Worm (Caenorhabditis elegans) whole organism, L4 larva: Measurements from ENCODE around the gene ZK688.1.

Source experiments
- Y105C5A.15 ChIP-seq: fragments of 200-800 bp; sonication (Bioruptor generic); IDR thresholded peaks from 2 replicates; pipeline ENCODE4 v1.3.6; 2022; ENCODE audit warnings: missing genetic modification characterization, missing compliant biosample characterization
- ama-1 ChIP-seq: fragments of 150-350 bp; optimal IDR thresholded peaks from 2 replicates; lab custom pipeline; 2014; ENCODE audit warnings: inconsistent platforms, mixed read lengths
- egl-27 ChIP-seq: sonication (generic microtip); optimal IDR thresholded peaks from 3 replicates; lab custom pipeline; 2017; ENCODE audit warnings: missing biosample characterization, missing genetic modification reagents, missing genetic modification characterization
- lin-15B ChIP-seq: fragments of 150-350 bp; sonication (generic microtip); optimal IDR thresholded peaks from 3 replicates; lab custom pipeline; 2014; ENCODE audit warnings: missing biosample characterization, missing genetic modification characterization
- madf-5 ChIP-seq, 2 experiments: fragments of 200-800 bp; sonication (Bioruptor generic); IDR thresholded peaks; 2 replicates each; pipeline ENCODE4 v1.3.6; 2022; ENCODE audit warnings: missing compliant biosample characterization in 2 of 2, missing genetic modification characterization in 2 of 2
- mep-1 ChIP-seq: fragments of 150-350 bp; sonication (generic microtip); optimal IDR thresholded peaks from 3 replicates; lab custom pipeline; 2014; ENCODE audit warnings: missing biosample characterization, missing genetic modification characterization
- mxl-2 ChIP-seq: fragments of 200-800 bp; sonication (Bioruptor generic); conservative IDR thresholded peaks from 2 replicates; pipeline ENCODE4 v1.3.6; 2022; ENCODE audit warnings: missing genetic modification reagents, missing genetic modification characterization, missing compliant biosample characterization
- nhr-25 ChIP-seq: sonication (generic microtip); optimal IDR thresholded peaks from 2 replicates; lab custom pipeline; 2017; ENCODE audit warnings: missing genetic modification characterization, mild to moderate bottlenecking, missing compliant biosample characterization, antibody characterized with exemption, moderate library complexity, borderline replicate concordance; ENCODE audit not compliant: insufficient read depth
- nhr-41 ChIP-seq: fragments of 200-800 bp; sonication (Bioruptor generic); IDR thresholded peaks from 2 replicates; pipeline ENCODE4 v1.3.6; 2022; ENCODE audit warnings: missing genetic modification reagents, missing genetic modification characterization, missing compliant biosample characterization
- nhr-76 ChIP-seq: fragments of 150-350 bp; optimal IDR thresholded peaks from 2 replicates; lab custom pipeline; 2014; ENCODE audit warnings: missing biosample characterization, missing genetic modification characterization
- snpc-1.2 ChIP-seq: fragments of 200-800 bp; sonication (Bioruptor generic); IDR thresholded peaks from 2 replicates; pipeline ENCODE4 v1.3.6; 2022; ENCODE audit warnings: missing genetic modification reagents, missing genetic modification characterization, missing compliant biosample characterization
- snpc-4 ChIP-seq: fragments of 150-350 bp; optimal IDR thresholded peaks from 2 replicates; lab custom pipeline; 2014; ENCODE audit warnings: missing biosample characterization, missing genetic modification characterization
- zag-1 ChIP-seq: fragments of 150-350 bp; optimal IDR thresholded peaks from 2 replicates; lab custom pipeline; 2014; ENCODE audit warnings: missing biosample characterization, missing genetic modification characterization
- zip-11 ChIP-seq: fragments of 200-800 bp; sonication (Bioruptor generic); IDR thresholded peaks from 2 replicates; pipeline ENCODE4 v1.3.6; 2022; ENCODE audit warnings: missing genetic modification characterization, missing compliant biosample characterization

DNA sequence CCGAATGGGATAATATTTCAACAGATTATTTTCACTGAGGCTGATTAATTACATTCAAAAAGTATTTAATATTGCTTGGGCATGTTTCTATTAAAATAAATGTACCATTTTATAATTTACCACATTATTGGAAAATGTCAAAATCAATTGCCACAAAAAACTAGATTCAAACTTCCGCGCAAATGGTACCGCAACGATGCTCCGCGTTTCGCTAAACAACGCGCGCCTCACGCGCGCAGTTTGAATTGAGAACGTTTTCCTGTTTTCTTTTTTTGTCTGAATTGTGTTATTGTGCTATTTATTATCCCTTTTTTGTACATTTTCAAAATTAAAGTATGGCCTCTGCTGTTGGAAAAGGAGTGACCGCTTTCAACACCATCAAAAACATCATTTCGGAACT, 31.5 kb downstream of the ZK688.1 start, which contains the start of gene C29E4.12:
- TF ChIP-seq egl-27 (tag; lab: Kevin White, UChicago) (no peak), snpc-4 (tag; lab: Kevin White, UChicago) (no peak), madf-5 (GFP tag; IDR thresholded peaks at IDR 0.05; lab: Robert Waterston, UW) (no peak), mxl-2 (GFP tag; lab: Robert Waterston, UW) (no peak), zip-11 (GFP tag; lab: Robert Waterston, UW) (no peak), nhr-25 (peak; percentile 55), nhr-76 (tag; lab: Kevin White, UChicago) (no peak), lin-15B (no peak), nhr-41 (GFP tag; lab: Robert Waterston, UW) (no peak), ama-1 (lab: Kevin White, UChicago) (no peak), zag-1 (tag; lab: Kevin White, UChicago) (no peak), snpc-1.2 (GFP tag; lab: Robert Waterston, UW) (no peak), mep-1 (tag; lab: Kevin White, UChicago) (no peak), Y105C5A.15 (GFP tag; lab: Robert Waterston, UW) (no peak)
